Fruit fly (Drosophila melanogaster) whole organism, pupa: ENCODE measurements around the gene CG32568.

Experiments used
- CG13204 ChIP-seq: fragments of 200-800 bp; sonication (Bioruptor generic); optimal IDR thresholded peaks from 2 replicates; lab custom pipeline; 2018; ENCODE audit warnings: missing biosample characterization, mild to moderate bottlenecking, missing genetic modification characterization, moderate library complexity
- CG32121 ChIP-seq: fragments of 200-800 bp; sonication (Bioruptor generic); IDR thresholded peaks from 2 replicates; pipeline ENCODE4 v1.3.6; 2022; ENCODE audit warnings: missing biosample characterization, missing genetic modification characterization
- CG4496 ChIP-seq: fragments of 200-800 bp; sonication (Bioruptor generic); IDR thresholded peaks from 3 replicates; pipeline ENCODE4 v1.3.6; 2022; ENCODE audit warnings: missing biosample characterization, missing genetic modification characterization
- CG8159 ChIP-seq: fragments of 200-800 bp; sonication (Bioruptor generic); optimal IDR thresholded peaks from 3 replicates; lab custom pipeline; 2018; ENCODE audit warnings: missing biosample characterization, mild to moderate bottlenecking, missing genetic modification characterization, moderate library complexity
- CG9948 ChIP-seq: fragments of 200-800 bp; sonication (Bioruptor generic); optimal IDR thresholded peaks from 2 replicates; lab custom pipeline; 2018; ENCODE audit warnings: missing biosample characterization, mild to moderate bottlenecking, missing genetic modification characterization, moderate library complexity
- EcR ChIP-seq: fragments of 200-800 bp; sonication (Bioruptor generic); optimal IDR thresholded peaks from 3 replicates; lab custom pipeline; 2019; ENCODE audit warnings: missing biosample characterization, missing genetic modification characterization, mild to moderate bottlenecking, moderate library complexity, missing genetic modification reagents
- Ets98B ChIP-seq: fragments of 200-800 bp; sonication (Bioruptor generic); IDR thresholded peaks from 2 replicates; pipeline ENCODE4 v1.3.6; 2022; ENCODE audit warnings: missing biosample characterization, missing genetic modification characterization
- Pif1A ChIP-seq: fragments of 200-800 bp; sonication (Bioruptor generic); optimal IDR thresholded peaks from 3 replicates; lab custom pipeline; 2016; ENCODE audit warnings: missing biosample characterization, missing genetic modification characterization
- Snoo ChIP-seq: fragments of 200-800 bp; sonication (Bioruptor generic); optimal IDR thresholded peaks from 3 replicates; lab custom pipeline; 2017; ENCODE audit warnings: missing biosample characterization, mild to moderate bottlenecking, missing genetic modification characterization, inconsistent platforms
- fd96Ca ChIP-seq: fragments of 200-800 bp; sonication (Bioruptor generic); IDR thresholded peaks from 3 replicates; pipeline ENCODE4 v1.3.6; 2022; ENCODE audit warnings: missing biosample characterization, missing genetic modification characterization
- rn ChIP-seq: fragments of 200-800 bp; sonication (Bioruptor generic); IDR thresholded peaks from 2 replicates; pipeline ENCODE4 v1.3.6; 2022; ENCODE audit warnings: missing biosample characterization, missing genetic modification characterization

dm6 chrX:16775083-16775482 lies 34.4 kb downstream of the CG32568 start:
- no peak for TF ChIP-seq EcR (GFP tag; lab: Kevin White, UChicago)
- TF ChIP-seq CG32121 (GFP tag; lab: Robert Waterston, UW) = no peak
- TF ChIP-seq Ets98B (GFP tag; lab: Robert Waterston, UW) = no peak
- no peak for TF ChIP-seq CG13204 (GFP tag; lab: Kevin White, UChicago)
- TF ChIP-seq Snoo (tag; lab: Kevin White, UChicago) = no peak
- TF ChIP-seq CG8159 (tag; lab: Kevin White, UChicago) = no peak
- TF ChIP-seq rn (GFP tag; lab: Robert Waterston, UW) = no peak
- TF ChIP-seq CG4496 = no peak
- no peak for TF ChIP-seq fd96Ca (GFP tag; lab: Robert Waterston, UW)
- TF ChIP-seq Pif1A = no peak
- TF ChIP-seq CG9948 (tag; lab: Kevin White, UChicago) = no peak
